Fruit fly (Drosophila melanogaster) whole organism, embryonic: ENCODE measurements around the gene CG4133.
A peak's percentile ranks its signal among the peaks of the same experiment; 100 is the strongest.

ENCODE experiments used
- CG17385 ChIP-seq: fragments of 200-800 bp; sonication (Bioruptor generic); optimal IDR thresholded peaks from 3 replicates; lab custom pipeline; 2018; ENCODE audit warnings: missing biosample characterization, mild to moderate bottlenecking, missing genetic modification characterization
- CG2889 ChIP-seq: fragments of 200-800 bp; sonication (Bioruptor generic); IDR thresholded peaks from 3 replicates; pipeline ENCODE4 v1.3.6; 2022; ENCODE audit warnings: missing biosample characterization, missing genetic modification characterization
- CG33557 ChIP-seq: fragments of 200-800 bp; sonication (Bioruptor generic); optimal IDR thresholded peaks from 2 replicates; lab custom pipeline; 2019; ENCODE audit warnings: missing biosample characterization, mild to moderate bottlenecking, missing genetic modification characterization, moderate library complexity
- CG6175 ChIP-seq: fragments of 200-800 bp; sonication (Bioruptor generic); IDR thresholded peaks from 3 replicates; pipeline ENCODE4 v1.3.6; 2022; ENCODE audit warnings: missing biosample characterization, missing genetic modification characterization
- CG9215 ChIP-seq: fragments of 200-800 bp; sonication (Bioruptor generic); IDR thresholded peaks from 2 replicates; pipeline ENCODE4 v1.3.6; 2022; ENCODE audit warnings: missing biosample characterization, missing genetic modification characterization
- NK7.1 ChIP-seq: fragments of 200-800 bp; sonication (Bioruptor generic); optimal IDR thresholded peaks from 3 replicates; lab custom pipeline; 2016; ENCODE audit warnings: missing biosample characterization, missing genetic modification characterization
- Ssrp ChIP-seq: fragments of 200-800 bp; sonication (Bioruptor generic); optimal IDR thresholded peaks from 2 replicates; lab custom pipeline; 2018; ENCODE audit warnings: missing biosample characterization, mild to moderate bottlenecking, missing genetic modification characterization, moderate library complexity
- bbx ChIP-seq: fragments of 200-800 bp; sonication (Bioruptor generic); IDR thresholded peaks from 2 replicates; pipeline ENCODE4 v1.3.6; 2022; ENCODE audit warnings: missing biosample characterization, missing genetic modification characterization; ENCODE audit not compliant: partially characterized antibody
- chif ChIP-seq, 2 experiments: fragments of 200-800 bp; sonication (Bioruptor generic); optimal IDR thresholded peaks; 3 replicates each; lab custom pipeline; 2016; ENCODE audit warnings: missing biosample characterization in 2 of 2, missing genetic modification characterization in 2 of 2
- dmrt99B ChIP-seq: fragments of 200-800 bp; sonication (Bioruptor generic); optimal IDR thresholded peaks from 2 replicates; lab custom pipeline; 2018; ENCODE audit warnings: missing biosample characterization, mild to moderate bottlenecking, missing genetic modification characterization, moderate library complexity
- sim ChIP-seq: fragments of 200-800 bp; sonication (Bioruptor generic); IDR thresholded peaks from 2 replicates; pipeline ENCODE4 v1.3.6; 2022; ENCODE audit warnings: missing biosample characterization, missing genetic modification characterization
- ssp ChIP-seq: fragments of 200-800 bp; sonication (Bioruptor generic); IDR thresholded peaks from 2 replicates; pipeline ENCODE4 v1.3.6; 2022; ENCODE audit warnings: missing biosample characterization, missing genetic modification characterization
- usp ChIP-seq: fragments of >200 bp; optimal IDR thresholded peaks from 2 replicates; lab custom pipeline; 2017; ENCODE audit warnings: missing biosample characterization, missing genetic modification characterization

DNA sequence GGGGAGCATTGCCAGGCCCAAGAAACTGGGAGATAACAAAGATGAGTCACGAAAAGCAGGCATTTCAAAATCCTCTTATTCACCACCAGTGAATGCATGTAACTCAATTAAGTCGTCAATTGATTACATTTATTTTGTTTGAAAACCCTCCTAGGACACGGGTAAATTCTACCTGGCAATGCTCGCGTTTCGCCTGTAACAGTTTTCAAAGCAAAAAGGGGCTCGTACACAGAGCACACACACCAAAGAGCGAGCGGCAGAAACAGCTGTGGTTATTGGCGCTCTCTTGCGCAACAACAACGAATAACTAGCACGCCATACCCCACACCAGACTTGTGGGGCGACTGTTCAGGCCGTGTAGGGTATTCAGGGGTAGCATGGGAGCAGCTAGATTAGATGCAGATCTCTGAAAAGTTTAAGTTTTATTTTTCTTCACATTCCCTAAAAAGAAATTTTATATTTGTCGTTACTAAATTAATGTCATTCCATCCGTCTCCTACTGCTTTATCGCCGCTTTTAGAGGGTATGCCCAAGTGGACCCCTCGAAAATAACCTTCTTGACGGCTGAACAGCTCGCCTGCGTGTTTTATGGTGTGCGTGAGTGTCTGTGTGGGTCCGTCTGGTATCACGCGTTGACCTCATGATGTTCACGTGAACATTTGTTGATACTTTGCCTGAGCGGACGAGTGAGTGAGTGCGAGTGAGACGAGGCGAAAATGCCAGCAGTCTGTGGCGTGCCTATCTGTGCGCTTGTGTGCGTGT lies 25.5 kb downstream of the CG4133 start:
- no peak for TF ChIP-seq bbx (GFP tag; lab: Robert Waterston, UW)
- no peak for TF ChIP-seq sim (GFP tag; lab: Robert Waterston, UW)
- peak; percentile 100 for TF ChIP-seq CG17385 (GFP tag; lab: Kevin White, UChicago)
- TF ChIP-seq CG2889 (GFP tag; lab: Robert Waterston, UW): no peak
- TF ChIP-seq chif (GFP tag; optimal IDR thresholded peaks at IDR 0.05; lab: Kevin White, UChicago): peak; percentile 100
- no peak for TF ChIP-seq ssp (GFP tag; lab: Robert Waterston, UW)
- TF ChIP-seq dmrt99B: peak; percentile 100
- TF ChIP-seq CG33557: peak; percentile 100
- TF ChIP-seq CG9215: no peak
- TF ChIP-seq Ssrp (tag; lab: Kevin White, UChicago): peak; percentile 100
- TF ChIP-seq NK7.1 (GFP tag; lab: Kevin White, UChicago): peak; percentile 100
- TF ChIP-seq usp (GFP tag; lab: Kevin White, UChicago): no peak
- no peak for TF ChIP-seq CG6175 (GFP tag; lab: Robert Waterston, UW)
